Fruit fly (Drosophila melanogaster) S2 (cell line): ENCODE measurements around the gene CG11836.

Experiments used
- CG8478 ChIP-seq: fragments of >200 bp; optimal IDR thresholded peaks from 2 replicates; lab custom pipeline; 2018
- CTCF ChIP-seq, 2 experiments: fragments of >200 bp; optimal IDR thresholded peaks; 2 replicates each; lab custom pipeline; 2018

DNA sequence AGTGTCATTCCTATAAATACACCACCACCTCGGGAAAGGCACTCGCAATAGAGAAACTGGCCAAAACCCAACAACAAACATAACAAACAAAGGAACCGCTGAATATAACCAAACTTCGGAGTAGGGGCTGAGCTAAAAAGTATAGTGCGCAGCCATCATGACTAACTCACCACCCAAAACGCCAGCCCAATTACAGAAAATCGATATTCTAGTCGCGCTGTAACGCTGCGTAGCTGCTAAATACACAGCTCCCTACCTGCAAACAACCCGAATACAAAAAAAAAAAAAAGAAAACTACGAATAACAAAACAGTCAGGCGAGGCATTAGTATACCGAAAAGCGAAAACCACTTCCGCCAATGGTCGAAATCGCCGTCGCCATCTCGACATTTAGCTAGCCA, 20.3 kb upstream of the CG11836 start:
- TF ChIP-seq CTCF (optimal IDR thresholded peaks at IDR 0.05; lab: Kevin White, UChicago) (no peak), CG8478 (lab: Kevin White, UChicago) (no peak)
